Fruit fly (Drosophila melanogaster) whole organism, embryonic: Measurements from ENCODE around the gene tipE.
A peak's percentile ranks its signal among the peaks of the same experiment; 100 is the strongest.

Source experiments
- ATbp ChIP-seq: fragments of 200-800 bp; sonication (Bioruptor generic); optimal IDR thresholded peaks from 2 replicates; lab custom pipeline; 2017; ENCODE audit warnings: missing biosample characterization, mild to moderate bottlenecking, missing genetic modification characterization, missing genetic modification reagents
- Abd-B ChIP-seq: fragments of 200-800 bp; sonication (Bioruptor generic); optimal IDR thresholded peaks from 2 replicates; lab custom pipeline; 2018; ENCODE audit warnings: missing biosample characterization, mild to moderate bottlenecking, missing genetic modification characterization, moderate library complexity
- Atf3 ChIP-seq: fragments of 200-800 bp; sonication (Bioruptor generic); optimal IDR thresholded peaks from 3 replicates; lab custom pipeline; 2016; ENCODE audit warnings: missing biosample characterization, missing genetic modification characterization
- Atf6 ChIP-seq: fragments of 200-800 bp; sonication (Bioruptor generic); IDR thresholded peaks from 2 replicates; pipeline ENCODE4 v1.3.6; 2022; ENCODE audit warnings: missing biosample characterization, missing genetic modification characterization
- CG10274 ChIP-seq: fragments of 200-800 bp; sonication (Bioruptor generic); optimal IDR thresholded peaks from 3 replicates; lab custom pipeline; 2017; ENCODE audit warnings: missing biosample characterization, mild to moderate bottlenecking, missing genetic modification characterization
- CG11085 ChIP-seq: fragments of 200-800 bp; sonication (Bioruptor generic); IDR thresholded peaks from 2 replicates; pipeline ENCODE4 v1.3.6; 2022; ENCODE audit warnings: missing biosample characterization, missing genetic modification characterization
- CG11560 ChIP-seq: fragments of 200-800 bp; sonication (Bioruptor generic); IDR thresholded peaks from 3 replicates; pipeline ENCODE4 v1.3.6; 2022; ENCODE audit warnings: missing biosample characterization, missing genetic modification characterization
- CG12236 ChIP-seq: fragments of 200-800 bp; sonication (Bioruptor generic); optimal IDR thresholded peaks from 2 replicates; lab custom pipeline; 2016; ENCODE audit warnings: missing biosample characterization, missing genetic modification characterization
- CG13287 ChIP-seq: fragments of 200-800 bp; sonication (Bioruptor generic); IDR thresholded peaks from 2 replicates; pipeline ENCODE4 v1.3.6; 2022; ENCODE audit warnings: missing biosample characterization, missing genetic modification characterization; ENCODE audit not compliant: partially characterized antibody
- CG14050 ChIP-seq: fragments of 200-800 bp; sonication (Bioruptor generic); IDR thresholded peaks from 3 replicates; pipeline ENCODE4 v1.3.6; 2022; ENCODE audit warnings: missing biosample characterization, missing genetic modification characterization
- CG17359 ChIP-seq: fragments of 200-800 bp; sonication (Bioruptor generic); optimal IDR thresholded peaks from 3 replicates; lab custom pipeline; 2018; ENCODE audit warnings: missing biosample characterization, mild to moderate bottlenecking, missing genetic modification characterization, moderate library complexity
- CG18262 ChIP-seq: fragments of 200-800 bp; optimal IDR thresholded peaks from 3 replicates; lab custom pipeline; 2019; ENCODE audit warnings: missing biosample characterization, mild to moderate bottlenecking, missing genetic modification characterization, moderate library complexity
- CG31224 ChIP-seq: fragments of 200-800 bp; sonication (Bioruptor generic); IDR thresholded peaks from 2 replicates; pipeline ENCODE4 v1.3.6; 2022; ENCODE audit warnings: missing biosample characterization, missing genetic modification characterization
- CG31441 ChIP-seq: fragments of 200-800 bp; sonication (Bioruptor generic); IDR thresholded peaks from 2 replicates; pipeline ENCODE4 v1.3.6; 2022; ENCODE audit warnings: missing biosample characterization, missing genetic modification characterization
- CG3407 ChIP-seq: fragments of 200-800 bp; sonication (Bioruptor generic); optimal IDR thresholded peaks from 2 replicates; lab custom pipeline; 2018; ENCODE audit warnings: missing biosample characterization, mild to moderate bottlenecking, missing genetic modification characterization
- CG3838 ChIP-seq: fragments of 200-800 bp; sonication (Bioruptor generic); optimal IDR thresholded peaks from 3 replicates; lab custom pipeline; 2016; ENCODE audit warnings: missing biosample characterization, missing genetic modification characterization
- CG4730 ChIP-seq: fragments of 200-800 bp; sonication (Bioruptor generic); IDR thresholded peaks from 2 replicates; pipeline ENCODE4 v1.3.6; 2022; ENCODE audit warnings: missing biosample characterization, missing genetic modification characterization
- CG9797 ChIP-seq: fragments of 200-800 bp; sonication (Bioruptor generic); optimal IDR thresholded peaks from 3 replicates; lab custom pipeline; 2018; ENCODE audit warnings: missing biosample characterization, mild to moderate bottlenecking, missing genetic modification characterization
- Dbx ChIP-seq: fragments of 200-800 bp; sonication (Bioruptor generic); IDR thresholded peaks from 3 replicates; pipeline ENCODE4 v1.3.6; 2022; ENCODE audit warnings: missing biosample characterization, missing genetic modification characterization
- Dip3 ChIP-seq: fragments of 200-800 bp; sonication (Bioruptor generic); optimal IDR thresholded peaks from 3 replicates; lab custom pipeline; 2016; ENCODE audit warnings: missing biosample characterization, missing genetic modification characterization
- Doc2 ChIP-seq: fragments of 200-800 bp; sonication (Bioruptor generic); IDR thresholded peaks from 2 replicates; pipeline ENCODE4 v1.3.6; 2022; ENCODE audit warnings: missing biosample characterization, missing genetic modification characterization
- Eip74EF ChIP-seq, 2 experiments: fragments of 200-800 bp in 1 of 2; fragments of >200 bp in 1 of 2; sonication (Bioruptor generic) in 1 of 2; optimal IDR thresholded peaks; 2 replicates each; lab custom pipeline; 2017 to 2019; ENCODE audit warnings: missing biosample characterization in 2 of 2, missing genetic modification characterization in 2 of 2, mild to moderate bottlenecking in 1 of 2, moderate library complexity in 1 of 2
- HLH3B ChIP-seq: fragments of 200-800 bp; sonication (Bioruptor generic); IDR thresholded peaks from 2 replicates; pipeline ENCODE4 v1.3.6; 2022; ENCODE audit warnings: missing biosample characterization, missing genetic modification characterization
- HmgZ ChIP-seq: fragments of 200-800 bp; sonication (Bioruptor generic); optimal IDR thresholded peaks from 2 replicates; lab custom pipeline; 2018; ENCODE audit warnings: missing biosample characterization, mild to moderate bottlenecking, missing genetic modification characterization
- Hr3 ChIP-seq: fragments of 200-800 bp; sonication (Bioruptor generic); optimal IDR thresholded peaks from 3 replicates; lab custom pipeline; 2016; ENCODE audit warnings: missing biosample characterization, missing genetic modification characterization
- Meics ChIP-seq: fragments of 200-800 bp; sonication (Bioruptor generic); optimal IDR thresholded peaks from 2 replicates; lab custom pipeline; 2017; ENCODE audit warnings: missing biosample characterization, mild to moderate bottlenecking, missing genetic modification characterization
- NC2α ChIP-seq: fragments of 200-800 bp; sonication (Bioruptor generic); optimal IDR thresholded peaks from 2 replicates; lab custom pipeline; 2016; ENCODE audit warnings: missing biosample characterization, missing genetic modification characterization
- NFAT ChIP-seq: fragments of 200-800 bp; sonication (Bioruptor generic); IDR thresholded peaks from 2 replicates; pipeline ENCODE4 v1.3.6; 2022; ENCODE audit warnings: missing biosample characterization, missing genetic modification characterization
- Ptx1 ChIP-seq: fragments of 200-800 bp; sonication (Bioruptor generic); IDR thresholded peaks from 2 replicates; pipeline ENCODE4 v1.3.6; 2022; ENCODE audit warnings: missing biosample characterization, missing genetic modification characterization
- Six4 ChIP-seq: fragments of 200-800 bp; sonication (Bioruptor generic); optimal IDR thresholded peaks from 2 replicates; lab custom pipeline; 2016; ENCODE audit warnings: missing biosample characterization, missing genetic modification characterization
- Spps ChIP-seq: fragments of 200-800 bp; sonication (Bioruptor generic); optimal IDR thresholded peaks from 2 replicates; lab custom pipeline; 2018; ENCODE audit warnings: missing biosample characterization, mild to moderate bottlenecking, missing genetic modification characterization
- Usf ChIP-seq: fragments of 200-800 bp; sonication (Bioruptor generic); optimal IDR thresholded peaks from 2 replicates; lab custom pipeline; 2017; ENCODE audit warnings: missing genotype, missing biosample characterization, missing genetic modification characterization
- ara ChIP-seq: fragments of 200-800 bp; sonication (Bioruptor generic); IDR thresholded peaks from 2 replicates; pipeline ENCODE4 v1.3.6; 2022; ENCODE audit warnings: missing biosample characterization, missing genetic modification characterization
- bab2 ChIP-seq: fragments of 200-800 bp; sonication (Bioruptor generic); optimal IDR thresholded peaks from 2 replicates; lab custom pipeline; 2016; ENCODE audit warnings: missing biosample characterization, missing genetic modification characterization
- cas ChIP-seq: fragments of 200-800 bp; sonication (Bioruptor generic); IDR thresholded peaks from 2 replicates; pipeline ENCODE4 v1.3.6; 2022; ENCODE audit warnings: missing biosample characterization, missing genetic modification characterization
- cato ChIP-seq: fragments of 200-800 bp; sonication (Bioruptor generic); optimal IDR thresholded peaks from 2 replicates; lab custom pipeline; 2016; ENCODE audit warnings: missing biosample characterization, missing genetic modification characterization, borderline replicate concordance
- da ChIP-seq: fragments of 200-800 bp; sonication (Bioruptor generic); optimal IDR thresholded peaks from 2 replicates; lab custom pipeline; 2016; ENCODE audit warnings: missing biosample characterization, missing genetic modification characterization
- gem ChIP-seq: fragments of 200-800 bp; sonication (Bioruptor generic); optimal IDR thresholded peaks from 2 replicates; lab custom pipeline; 2019; ENCODE audit warnings: missing biosample characterization, mild to moderate bottlenecking, missing genetic modification characterization, moderate library complexity
- hbn ChIP-seq: fragments of 200-800 bp; sonication (Bioruptor generic); IDR thresholded peaks from 2 replicates; pipeline ENCODE4 v1.3.6; 2022; ENCODE audit warnings: missing biosample characterization, missing genetic modification characterization; ENCODE audit not compliant: partially characterized antibody
- jigr1 ChIP-seq: fragments of 200-800 bp; sonication (Bioruptor generic); IDR thresholded peaks from 3 replicates; pipeline ENCODE4 v1.3.6; 2022; ENCODE audit warnings: missing biosample characterization, missing genetic modification characterization
- kay ChIP-seq: fragments of 200-800 bp; sonication (Bioruptor generic); optimal IDR thresholded peaks from 2 replicates; lab custom pipeline; 2016; ENCODE audit warnings: missing biosample characterization, missing genetic modification characterization
- lab ChIP-seq: fragments of 200-800 bp; sonication (Bioruptor generic); optimal IDR thresholded peaks from 3 replicates; lab custom pipeline; 2017; ENCODE audit warnings: missing biosample characterization, missing genetic modification characterization, mild to moderate bottlenecking, moderate library complexity, missing genetic modification reagents
- lola ChIP-seq, 3 experiments: fragments of >200 bp in 2 of 3; fragments of 200-800 bp in 1 of 3; sonication (Bioruptor generic) in 1 of 3; optimal IDR thresholded peaks; 2 replicates each; lab custom pipeline; 2017 to 2019; ENCODE audit warnings: missing biosample characterization in 3 of 3, missing genetic modification characterization in 3 of 3, mild to moderate bottlenecking in 1 of 3, moderate library complexity in 1 of 3
- lov ChIP-seq, 2 experiments: fragments of 200-800 bp in 1 of 2; fragments of >200 bp in 1 of 2; sonication (Bioruptor generic) in 1 of 2; IDR thresholded peaks in 1 of 2; optimal IDR thresholded peaks in 1 of 2; 2 replicates in 1 of 2; 3 replicates in 1 of 2; pipeline versions ENCODE4 v1.3.6 to Lab custom; 2017 to 2022; ENCODE audit warnings: missing biosample characterization in 1 of 2, missing genetic modification characterization in 1 of 2
- pb ChIP-seq: fragments of 200-800 bp; sonication (Bioruptor generic); optimal IDR thresholded peaks from 3 replicates; lab custom pipeline; 2016; ENCODE audit warnings: missing biosample characterization, missing genetic modification characterization
- slbo ChIP-seq: fragments of 200-800 bp; sonication (Bioruptor generic); IDR thresholded peaks from 2 replicates; pipeline ENCODE4 v1.3.6; 2022; ENCODE audit warnings: missing biosample characterization, missing genetic modification characterization
- so ChIP-seq: fragments of 200-800 bp; sonication (Bioruptor generic); IDR thresholded peaks from 3 replicates; pipeline ENCODE4 v1.3.6; 2022; ENCODE audit warnings: missing biosample characterization, missing genetic modification characterization
- tio ChIP-seq: fragments of 200-800 bp; sonication (Bioruptor generic); optimal IDR thresholded peaks from 2 replicates; lab custom pipeline; 2017; ENCODE audit warnings: missing biosample characterization, missing genetic modification characterization, inconsistent platforms
- ttk ChIP-seq: fragments of 200-800 bp; sonication (Bioruptor generic); IDR thresholded peaks from 2 replicates; pipeline ENCODE4 v2.1.2; 2022; ENCODE audit warnings: missing biosample characterization, missing genetic modification characterization
- vnd ChIP-seq: fragments of 200-800 bp; sonication (Bioruptor generic); IDR thresholded peaks from 3 replicates; pipeline ENCODE4 v1.3.6; 2022; ENCODE audit warnings: missing biosample characterization, missing genetic modification characterization; ENCODE audit not compliant: partially characterized antibody
- zen ChIP-seq: fragments of 200-800 bp; sonication (Bioruptor generic); optimal IDR thresholded peaks from 3 replicates; lab custom pipeline; 2018; ENCODE audit warnings: missing biosample characterization, mild to moderate bottlenecking, missing genetic modification characterization, moderate library complexity

The tipE gene

DNA sequence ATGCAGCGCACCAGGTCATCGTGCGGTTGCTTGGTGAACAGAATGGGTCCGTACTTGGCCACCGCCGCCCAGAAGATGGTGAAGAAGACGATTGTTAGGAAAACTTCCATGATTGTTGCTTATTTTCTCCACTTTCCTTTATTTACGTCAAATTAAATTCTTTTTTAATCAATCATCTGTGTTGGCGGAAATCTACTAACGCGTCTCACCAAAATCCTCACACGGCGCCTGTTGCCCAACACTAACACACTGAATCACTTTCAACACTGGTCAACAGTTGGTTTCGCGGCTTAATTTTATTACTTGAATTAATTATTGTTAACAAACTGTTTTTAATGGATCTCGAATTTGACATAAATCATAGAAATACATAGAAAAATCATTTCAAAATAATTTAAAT lies 1.6 kb upstream of the tipE start, which contains the start of gene VhaM9.7-c (continued):
- TF ChIP-seq Dbx (GFP tag; lab: Robert Waterston, UW) (no peak), CG13287 (GFP tag; lab: Robert Waterston, UW) (peak; percentile 55), CG4730 (GFP tag; lab: Robert Waterston, UW) (no peak), CG14050 (GFP tag; lab: Robert Waterston, UW) (no peak), NC2α (no peak), lov (optimal IDR thresholded peaks at IDR 0.05; lab: Kevin White, UChicago) (no peak), lov (GFP tag; IDR thresholded peaks at IDR 0.05; lab: Robert Waterston, UW) (no peak), cato (no peak), lab (GFP tag; lab: Kevin White, UChicago) (peak; percentile 63), Hr3 (GFP tag; lab: Kevin White, UChicago) (peak; percentile 17), CG10274 (GFP tag; lab: Kevin White, UChicago) (no peak), Dip3 (GFP tag; lab: Kevin White, UChicago) (peak; percentile 8), HLH3B (GFP tag; lab: Robert Waterston, UW) (no peak), kay (GFP tag; lab: Kevin White, UChicago) (no peak), CG31224 (GFP tag; lab: Robert Waterston, UW) (no peak), tio (no peak), pb (GFP tag; lab: Kevin White, UChicago) (no peak), da (GFP tag; lab: Kevin White, UChicago) (no peak), CG31441 (no peak), Ptx1 (no peak), CG11560 (tag; lab: Robert Waterston, UW) (no peak), CG11085 (GFP tag; lab: Robert Waterston, UW) (no peak), lola (GFP tag; optimal IDR thresholded peaks at IDR 0.05; lab: Kevin White, UChicago) (no peak), NFAT (GFP tag; lab: Robert Waterston, UW) (peak; percentile 21; the same call in 1 of the 2 replicates), hbn (peak; percentile 45; the same call in 1 of the 2 replicates), ttk (GFP tag; lab: Robert Waterston, UW) (no peak), bab2 (GFP tag; lab: Kevin White, UChicago) (no peak), Usf (no peak), CG3838 (no peak), Six4 (GFP tag; lab: Kevin White, UChicago) (no peak), so (GFP tag; lab: Robert Waterston, UW) (no peak), Spps (no peak), CG17359 (tag; lab: Kevin White, UChicago) (no peak), slbo (peak; percentile 53; the same call in 1 of the 2 replicates), zen (peak; percentile 37), jigr1 (GFP tag; lab: Robert Waterston, UW) (no peak), HmgZ (peak; percentile 60), Meics (peak; percentile 15), gem (tag; lab: Kevin White, UChicago) (no peak), CG3407 (GFP tag; lab: Kevin White, UChicago) (no peak), Eip74EF (GFP tag; optimal IDR thresholded peaks at IDR 0.05; lab: Kevin White, UChicago) (no peak), CG9797 (GFP tag; lab: Kevin White, UChicago) (peak; percentile 52), ATbp (GFP tag; lab: Kevin White, UChicago) (no peak), CG12236 (GFP tag; lab: Kevin White, UChicago) (no peak), Atf6 (no peak), Doc2 (no peak), vnd (no peak), ara (no peak), Abd-B (GFP tag; lab: Kevin White, UChicago) (peak; percentile 28), CG18262 (tag; lab: Kevin White, UChicago) (no peak), cas (no peak), Atf3 (GFP tag; lab: Kevin White, UChicago) (no peak)
